Fruit fly (Drosophila melanogaster) Kc167 (cell line): ENCODE results near the gene RhoU.

ENCODE experiments used
- Myc ChIP-seq: fragments of >200 bp; optimal IDR thresholded peaks from 2 replicates; lab custom pipeline; 2017; ENCODE audit warnings: missing external identifiers
- h ChIP-seq: fragments of >200 bp; optimal IDR thresholded peaks from 3 replicates; lab custom pipeline; 2018; ENCODE audit warnings: missing external identifiers
- insv ChIP-seq: fragments of >200 bp; optimal IDR thresholded peaks from 3 replicates; lab custom pipeline; 2018; ENCODE audit warnings: missing external identifiers
- psq ChIP-seq: fragments of >200 bp; optimal IDR thresholded peaks from 2 replicates; lab custom pipeline; 2017; ENCODE audit warnings: missing external identifiers
- ttk ChIP-seq: sonication (Bioruptor generic); optimal IDR thresholded peaks from 2 replicates; lab custom pipeline; 2017; ENCODE audit warnings: missing external identifiers

dm6 chrX:10137587-10137986 is 51.3 kb downstream of the RhoU start:
- no peak for TF ChIP-seq insv (lab: Kevin White, UChicago)
- no peak for TF ChIP-seq psq (lab: Kevin White, UChicago)
- TF ChIP-seq Myc (lab: Kevin White, UChicago): no peak
- TF ChIP-seq h (lab: Kevin White, UChicago): no peak
- no peak for TF ChIP-seq ttk
